Fruit fly (Drosophila melanogaster) whole organism, embryonic: ENCODE results near the gene PPP4R2r.
A peak's percentile ranks its signal among the peaks of the same experiment; 100 is the strongest.

Source experiments
- B-H1 ChIP-seq: fragments of 200-800 bp; sonication (Bioruptor generic); IDR thresholded peaks from 3 replicates; pipeline ENCODE4 v1.3.6; 2022; ENCODE audit warnings: missing biosample characterization, missing genetic modification characterization
- CG10565 ChIP-seq: fragments of 200-800 bp; sonication (Bioruptor generic); optimal IDR thresholded peaks from 3 replicates; lab custom pipeline; 2016; ENCODE audit warnings: missing biosample characterization, mild to moderate bottlenecking, missing genetic modification characterization
- CG10654 ChIP-seq: fragments of 200-800 bp; sonication (Bioruptor generic); optimal IDR thresholded peaks from 2 replicates; lab custom pipeline; 2016; ENCODE audit warnings: missing biosample characterization, missing genetic modification characterization
- CG11504 ChIP-seq: fragments of 200-800 bp; sonication (Bioruptor generic); optimal IDR thresholded peaks from 3 replicates; lab custom pipeline; 2019; ENCODE audit warnings: missing biosample characterization, mild to moderate bottlenecking, missing genetic modification characterization, moderate library complexity
- CG11696 ChIP-seq: fragments of 200-800 bp; sonication (Bioruptor generic); IDR thresholded peaks from 2 replicates; pipeline ENCODE4 v1.3.6; 2022; ENCODE audit warnings: missing biosample characterization, missing genetic modification characterization
- CG14667 ChIP-seq: fragments of 200-800 bp; sonication (Bioruptor generic); IDR thresholded peaks from 2 replicates; pipeline ENCODE4 v1.3.6; 2022; ENCODE audit warnings: missing biosample characterization, missing genetic modification characterization
- CG15696 ChIP-seq: fragments of 200-800 bp; sonication (Bioruptor generic); optimal IDR thresholded peaks from 2 replicates; lab custom pipeline; 2019; ENCODE audit warnings: missing biosample characterization, mild to moderate bottlenecking, missing genetic modification characterization, moderate library complexity
- CG17186 ChIP-seq: fragments of 200-800 bp; sonication (Bioruptor generic); optimal IDR thresholded peaks from 3 replicates; lab custom pipeline; 2017; ENCODE audit warnings: missing biosample characterization, missing genetic modification reagents, missing genetic modification characterization
- CG18599 ChIP-seq: fragments of 200-800 bp; sonication (Bioruptor generic); optimal IDR thresholded peaks from 3 replicates; lab custom pipeline; 2017; ENCODE audit warnings: missing biosample characterization, missing genetic modification characterization, mild to moderate bottlenecking, moderate library complexity, missing genetic modification reagents
- CG2712 ChIP-seq: fragments of 200-800 bp; optimal IDR thresholded peaks from 3 replicates; lab custom pipeline; 2019; ENCODE audit warnings: missing biosample characterization, mild to moderate bottlenecking, missing genetic modification characterization, moderate library complexity
- CG30403 ChIP-seq: fragments of 200-800 bp; sonication (Bioruptor generic); optimal IDR thresholded peaks from 3 replicates; lab custom pipeline; 2016; ENCODE audit warnings: missing biosample characterization, missing genetic modification characterization
- CG5245 ChIP-seq: fragments of 200-800 bp; sonication (Bioruptor generic); optimal IDR thresholded peaks from 3 replicates; lab custom pipeline; 2016; ENCODE audit warnings: missing biosample characterization, missing genetic modification characterization
- CG8765 ChIP-seq: fragments of 200-800 bp; sonication (Bioruptor generic); IDR thresholded peaks from 2 replicates; pipeline ENCODE4 v1.3.6; 2022; ENCODE audit warnings: missing biosample characterization, missing genetic modification characterization
- CG9437 ChIP-seq: fragments of 200-800 bp; sonication (Bioruptor generic); optimal IDR thresholded peaks from 2 replicates; lab custom pipeline; 2018; ENCODE audit warnings: missing biosample characterization, mild to moderate bottlenecking, missing genetic modification characterization
- CkIIα-i1 ChIP-seq: fragments of 200-800 bp; sonication (Bioruptor generic); IDR thresholded peaks from 2 replicates; pipeline ENCODE4 v1.3.6; 2022; ENCODE audit warnings: missing biosample characterization, missing genetic modification characterization
- Dref ChIP-seq: fragments of 200-800 bp; sonication (Bioruptor generic); IDR thresholded peaks from 2 replicates; pipeline ENCODE4 v1.3.6; 2022; ENCODE audit warnings: missing biosample characterization, missing genetic modification characterization
- Drgx ChIP-seq: fragments of 200-800 bp; sonication (Bioruptor generic); IDR thresholded peaks from 2 replicates; pipeline ENCODE4 v1.3.6; 2022; ENCODE audit warnings: missing biosample characterization, missing genetic modification characterization
- Hand ChIP-seq: fragments of 200-800 bp; sonication (Bioruptor generic); optimal IDR thresholded peaks from 2 replicates; lab custom pipeline; 2017; ENCODE audit warnings: mild to moderate bottlenecking, missing biosample characterization, missing genetic modification reagents, missing genetic modification characterization
- Hey ChIP-seq: fragments of 200-800 bp; sonication (Bioruptor generic); optimal IDR thresholded peaks from 3 replicates; lab custom pipeline; 2018; ENCODE audit warnings: missing biosample characterization, mild to moderate bottlenecking, missing genetic modification characterization
- HmgD ChIP-seq: fragments of 200-800 bp; sonication (Bioruptor generic); optimal IDR thresholded peaks from 3 replicates; lab custom pipeline; 2016; ENCODE audit warnings: missing biosample characterization, missing genetic modification characterization
- Hmx ChIP-seq: fragments of 200-800 bp; sonication (Bioruptor generic); optimal IDR thresholded peaks from 2 replicates; lab custom pipeline; 2016; ENCODE audit warnings: missing biosample characterization, missing genetic modification characterization
- Max ChIP-seq: fragments of 200-800 bp; sonication (Bioruptor generic); optimal IDR thresholded peaks from 2 replicates; lab custom pipeline; 2016; ENCODE audit warnings: missing biosample characterization, mild to moderate bottlenecking, missing genetic modification characterization
- Neu2 ChIP-seq: fragments of 200-800 bp; sonication (Bioruptor generic); optimal IDR thresholded peaks from 3 replicates; lab custom pipeline; 2016; ENCODE audit warnings: missing biosample characterization, missing genetic modification characterization, borderline replicate concordance
- TFAM ChIP-seq: fragments of 200-800 bp; sonication (Bioruptor generic); optimal IDR thresholded peaks from 2 replicates; lab custom pipeline; 2017; ENCODE audit warnings: missing biosample characterization, missing genetic modification characterization, inconsistent platforms
- Xbp1 ChIP-seq: fragments of 200-800 bp; sonication (Bioruptor generic); optimal IDR thresholded peaks from 3 replicates; lab custom pipeline; 2016; ENCODE audit warnings: missing biosample characterization, mild to moderate bottlenecking, missing genetic modification characterization
- YL-1 ChIP-seq: fragments of 200-800 bp; sonication (Bioruptor generic); optimal IDR thresholded peaks from 3 replicates; lab custom pipeline; 2017; ENCODE audit warnings: missing biosample characterization, mild to moderate bottlenecking, missing genetic modification characterization
- abd-A ChIP-seq: fragments of 200-800 bp; sonication (Bioruptor generic); optimal IDR thresholded peaks from 3 replicates; lab custom pipeline; 2019; ENCODE audit warnings: missing biosample characterization, mild to moderate bottlenecking, missing genetic modification characterization, moderate library complexity
- ac ChIP-seq: fragments of 200-800 bp; sonication (Bioruptor generic); optimal IDR thresholded peaks from 3 replicates; lab custom pipeline; 2017; ENCODE audit warnings: missing biosample characterization, mild to moderate bottlenecking, missing genetic modification characterization
- al ChIP-seq: fragments of 200-800 bp; sonication (Bioruptor generic); IDR thresholded peaks from 2 replicates; pipeline ENCODE4 v1.3.6; 2022; ENCODE audit warnings: missing biosample characterization, missing genetic modification characterization
- ase ChIP-seq: fragments of 200-800 bp; sonication (Bioruptor generic); IDR thresholded peaks from 3 replicates; pipeline ENCODE4 v1.3.6; 2022; ENCODE audit warnings: missing biosample characterization, missing genetic modification characterization
- chif ChIP-seq, 2 experiments: fragments of 200-800 bp; sonication (Bioruptor generic); optimal IDR thresholded peaks; 3 replicates each; lab custom pipeline; 2016; ENCODE audit warnings: missing biosample characterization in 2 of 2, missing genetic modification characterization in 2 of 2
- chn ChIP-seq: fragments of 200-800 bp; sonication (Bioruptor generic); optimal IDR thresholded peaks from 2 replicates; lab custom pipeline; 2016; ENCODE audit warnings: missing biosample characterization, missing genetic modification characterization
- ci ChIP-seq: fragments of 200-800 bp; sonication (Bioruptor generic); IDR thresholded peaks from 3 replicates; pipeline ENCODE4 v1.3.6; 2022; ENCODE audit warnings: missing biosample characterization, missing genetic modification characterization
- crp ChIP-seq, 2 experiments: fragments of 200-800 bp; sonication (Bioruptor generic); optimal IDR thresholded peaks; 2 replicates in 1 of 2; 3 replicates in 1 of 2; lab custom pipeline; 2017; ENCODE audit warnings: missing biosample characterization in 2 of 2, missing genetic modification characterization in 2 of 2, mild to moderate bottlenecking in 1 of 2, moderate library complexity in 1 of 2
- danr ChIP-seq: fragments of 200-800 bp; sonication (Bioruptor generic); IDR thresholded peaks from 2 replicates; pipeline ENCODE4 v1.3.6; 2022; ENCODE audit warnings: missing biosample characterization, missing genetic modification characterization
- disco-r ChIP-seq: fragments of 200-800 bp; sonication (Bioruptor generic); optimal IDR thresholded peaks from 2 replicates; lab custom pipeline; 2016; ENCODE audit warnings: missing biosample characterization, missing genetic modification characterization
- dysf ChIP-seq: fragments of 200-800 bp; sonication (Bioruptor generic); IDR thresholded peaks from 3 replicates; pipeline ENCODE4 v1.3.6; 2022; ENCODE audit warnings: missing biosample characterization, missing genetic modification characterization
- gcm ChIP-seq: fragments of 200-800 bp; sonication (Bioruptor generic); optimal IDR thresholded peaks from 2 replicates; lab custom pipeline; 2019; ENCODE audit warnings: missing biosample characterization, mild to moderate bottlenecking, missing genetic modification characterization, moderate library complexity
- lmd ChIP-seq: fragments of 200-800 bp; sonication (Bioruptor generic); IDR thresholded peaks from 2 replicates; pipeline ENCODE4 v1.3.6; 2022; ENCODE audit warnings: missing biosample characterization, missing genetic modification characterization
- lola ChIP-seq, 3 experiments: fragments of >200 bp in 2 of 3; fragments of 200-800 bp in 1 of 3; sonication (Bioruptor generic) in 1 of 3; optimal IDR thresholded peaks; 2 replicates each; lab custom pipeline; 2017 to 2019; ENCODE audit warnings: missing biosample characterization in 3 of 3, missing genetic modification characterization in 3 of 3, mild to moderate bottlenecking in 1 of 3, moderate library complexity in 1 of 3
- pum ChIP-seq: fragments of 200-800 bp; sonication (Bioruptor generic); optimal IDR thresholded peaks from 2 replicates; lab custom pipeline; 2016; ENCODE audit warnings: missing biosample characterization, missing genetic modification characterization
- pzg ChIP-seq: fragments of 200-800 bp; sonication (Bioruptor generic); optimal IDR thresholded peaks from 3 replicates; lab custom pipeline; 2018; ENCODE audit warnings: missing biosample characterization, mild to moderate bottlenecking, missing genetic modification characterization, moderate library complexity
- row ChIP-seq: fragments of 200-800 bp; sonication (Bioruptor generic); IDR thresholded peaks from 3 replicates; pipeline ENCODE4 v1.3.6; 2022; ENCODE audit warnings: missing biosample characterization, missing genetic modification characterization
- run ChIP-seq: fragments of 200-800 bp; sonication (Bioruptor generic); optimal IDR thresholded peaks from 3 replicates; lab custom pipeline; 2018; ENCODE audit warnings: missing biosample characterization, mild to moderate bottlenecking, missing genetic modification characterization
- sob ChIP-seq: fragments of 200-800 bp; sonication (Bioruptor generic); IDR thresholded peaks from 2 replicates; pipeline ENCODE4 v1.3.6; 2022; ENCODE audit warnings: missing biosample characterization, missing genetic modification characterization
- stc ChIP-seq: fragments of 200-800 bp; sonication (Bioruptor generic); IDR thresholded peaks from 2 replicates; pipeline ENCODE4 v1.3.6; 2022; ENCODE audit warnings: missing biosample characterization, missing genetic modification characterization
- tgo ChIP-seq: fragments of 200-800 bp; sonication (Bioruptor generic); IDR thresholded peaks from 3 replicates; pipeline ENCODE4 v1.3.6; 2022; ENCODE audit warnings: missing biosample characterization, missing genetic modification characterization
- tll ChIP-seq, 2 experiments: fragments of 200-800 bp in 1 of 2; fragments of >200 bp in 1 of 2; sonication (Bioruptor generic) in 1 of 2; optimal IDR thresholded peaks; 2 replicates each; lab custom pipeline; 2017 to 2019; ENCODE audit warnings: missing biosample characterization in 2 of 2, missing genetic modification characterization in 2 of 2, mild to moderate bottlenecking in 1 of 2, moderate library complexity in 1 of 2
- unpg ChIP-seq: fragments of 200-800 bp; sonication (Bioruptor generic); optimal IDR thresholded peaks from 3 replicates; lab custom pipeline; 2018; ENCODE audit warnings: missing biosample characterization, mild to moderate bottlenecking, missing genetic modification characterization, moderate library complexity
- zfh1 ChIP-seq: fragments of 200-800 bp; sonication (Bioruptor generic); IDR thresholded peaks from 3 replicates; pipeline ENCODE4 v1.3.6; 2022; ENCODE audit warnings: missing biosample characterization, missing genetic modification characterization

PPP4R2r gene

dm6 chrX:10515323-10515853 lies 36.8 kb downstream of the PPP4R2r start (continued):
- TF ChIP-seq tll (GFP tag; optimal IDR thresholded peaks at IDR 0.05; lab: Kevin White, UChicago) (peak; percentile 18 to 69), CG18599 (GFP tag; lab: Kevin White, UChicago) (no peak), Neu2 (peak; percentile 82), al (GFP tag; lab: Robert Waterston, UW) (no peak), unpg (GFP tag; lab: Kevin White, UChicago) (peak; percentile 44), Hey (tag; lab: Kevin White, UChicago) (peak; percentile 33), disco-r (GFP tag; lab: Kevin White, UChicago) (no peak), CG5245 (GFP tag; lab: Kevin White, UChicago) (peak; percentile 19), Drgx (GFP tag; lab: Robert Waterston, UW) (peak; percentile 56), CG11504 (tag; lab: Kevin White, UChicago) (peak; percentile 70), tgo (GFP tag; lab: Robert Waterston, UW) (peak; percentile 44; the same call in 1 of the 3 replicates), gcm (GFP tag; lab: Kevin White, UChicago) (peak; percentile 5), stc (GFP tag; lab: Robert Waterston, UW) (peak; percentile 34; the same call in 1 of the 2 replicates), CG10565 (no peak), ase (GFP tag; lab: Robert Waterston, UW) (0 out of 3 replicates have a peak, but pooled peaks have one; percentile 13), ac (peak; percentile 69), chn (GFP tag; lab: Kevin White, UChicago) (peak; percentile 51), pum (GFP tag; lab: Kevin White, UChicago) (peak; percentile 64), zfh1 (GFP tag; lab: Robert Waterston, UW) (peak; percentile 89), pzg (no peak), row (GFP tag; lab: Robert Waterston, UW) (peak; percentile 59), CG14667 (GFP tag; lab: Robert Waterston, UW) (peak; percentile 62), TFAM (GFP tag; lab: Kevin White, UChicago) (no peak), CG2712 (tag; lab: Kevin White, UChicago) (peak; percentile 89), CG17186 (GFP tag; lab: Kevin White, UChicago) (no peak), CG8765 (GFP tag; lab: Robert Waterston, UW) (peak; percentile 90), lola (GFP tag; optimal IDR thresholded peaks at IDR 0.05; lab: Kevin White, UChicago) (peak in 1 of 3 experiments; percentile 81), crp (GFP tag; optimal IDR thresholded peaks at IDR 0.05; lab: Kevin White, UChicago) (no peak), CG9437 (no peak), chif (GFP tag; optimal IDR thresholded peaks at IDR 0.05; lab: Kevin White, UChicago) (peak; percentile 47 to 70), YL-1 (GFP tag; lab: Kevin White, UChicago) (no peak), ci (peak; percentile 75), Dref (GFP tag; lab: Robert Waterston, UW) (no peak), Max (GFP tag; lab: Kevin White, UChicago) (peak; percentile 5), Hand (GFP tag; lab: Kevin White, UChicago) (no peak), danr (GFP tag; lab: Robert Waterston, UW) (0 out of 2 replicates have a peak, but pooled peaks have one; percentile 45), CG11696 (no peak), dysf (GFP tag; lab: Robert Waterston, UW) (0 out of 3 replicates have a peak, but pooled peaks have one; percentile 14), abd-A (no peak), run (tag; lab: Kevin White, UChicago) (no peak), HmgD (GFP tag; lab: Kevin White, UChicago) (no peak), CG15696 (peak; percentile 88), Xbp1 (GFP tag; lab: Kevin White, UChicago) (peak; percentile 30), B-H1 (peak; percentile 35; the same call in 1 of the 3 replicates), CG10654 (GFP tag; lab: Kevin White, UChicago) (peak; percentile 30), CG30403 (GFP tag; lab: Kevin White, UChicago) (peak; percentile 24), CkIIα-i1 (GFP tag; lab: Robert Waterston, UW) (no peak), sob (GFP tag; lab: Robert Waterston, UW) (peak; percentile 34; the same call in 1 of the 2 replicates), Hmx (GFP tag; lab: Kevin White, UChicago) (no peak), lmd (peak; percentile 46; the same call in 1 of the 2 replicates)
